Fruit fly (Drosophila melanogaster): ENCODE results near the gene Acp98AB.

Acp98AB gene

dm6 chr3R:27694583-27694982 is at the start of gene Acp98AB:
Gene Acp98AB, plus strand, starts transcription at chr3R:27694883.
- no peak for TF ChIP-seq noc (tag; optimal IDR thresholded peaks at IDR 0.05)

DNA sequence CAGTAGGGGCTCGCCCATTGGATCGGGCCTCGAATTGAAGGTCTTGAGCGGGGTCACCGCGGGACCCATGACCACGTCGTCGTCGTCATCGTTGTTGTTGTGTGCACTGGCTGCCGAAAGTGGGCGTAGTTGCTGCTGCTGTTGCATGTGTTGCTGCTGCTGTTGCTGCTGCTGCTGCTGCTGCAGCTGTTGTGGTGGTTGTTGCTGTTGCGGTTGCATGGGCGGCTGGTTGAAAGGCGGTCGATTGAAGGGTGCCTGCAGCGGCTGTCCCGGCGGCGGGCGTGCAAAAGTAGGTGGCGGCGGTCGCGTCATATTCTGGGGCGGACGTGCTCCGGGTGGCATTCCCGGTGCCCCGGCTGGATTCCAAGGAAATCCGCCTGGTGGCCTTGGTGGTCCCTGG is 46.9 kb upstream of the Acp98AB start:
- TF ChIP-seq noc (tag; optimal IDR thresholded peaks at IDR 0.05): no peak

DNA sequence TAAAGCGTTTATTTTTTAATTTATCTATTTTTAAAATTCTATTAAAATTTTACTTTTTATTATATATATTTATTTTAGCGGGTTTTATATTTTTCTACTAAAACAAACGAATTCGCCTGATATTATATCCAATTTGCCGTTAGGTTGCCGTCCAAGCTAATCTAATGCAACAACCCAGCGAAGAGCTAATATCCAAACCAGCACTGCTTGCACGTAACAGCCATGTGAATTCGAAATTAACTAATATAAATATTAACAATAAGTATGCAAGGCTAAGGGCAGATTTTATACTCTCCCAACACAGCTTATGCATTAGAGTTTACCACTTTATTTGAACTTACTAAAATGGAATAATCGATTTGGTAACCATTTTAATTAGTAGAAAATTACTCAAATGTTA is 43.0 kb upstream of the Acp98AB start:
- no peak for TF ChIP-seq noc (tag; optimal IDR thresholded peaks at IDR 0.05)

DNA sequence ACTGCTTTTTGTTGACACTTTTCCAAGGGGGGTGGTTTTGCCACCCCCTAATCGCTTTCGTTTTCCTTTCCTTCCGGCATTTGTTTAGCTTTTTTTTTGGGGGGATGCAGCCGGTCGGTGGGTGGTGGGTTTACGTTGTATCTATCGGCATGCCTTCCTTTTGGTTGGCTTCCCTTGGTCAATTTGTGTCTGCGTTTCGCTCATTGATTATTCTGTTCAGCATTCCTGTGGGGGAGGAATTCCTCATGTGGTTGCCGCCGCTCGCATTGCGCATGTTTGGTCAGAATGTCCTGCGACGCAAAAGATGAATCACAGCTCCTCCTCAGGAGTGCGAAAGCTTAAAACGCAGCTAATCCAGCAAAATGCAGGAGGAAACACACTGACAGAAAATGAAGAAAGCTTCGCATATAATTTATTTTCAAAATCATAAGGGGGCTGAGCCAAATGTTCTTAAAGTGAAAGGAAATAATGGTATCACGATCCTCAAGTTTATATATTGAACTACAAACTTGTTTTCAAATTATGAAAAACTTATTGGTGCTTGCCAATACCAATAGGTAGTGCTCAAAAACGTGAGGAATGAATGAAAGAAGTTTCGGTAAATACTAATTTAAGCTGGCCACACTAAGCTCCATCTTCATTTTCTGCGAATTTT is 42.4 kb upstream of the Acp98AB start, which contains the start of gene RpS10a:
Gene RpS10a, plus strand, starts transcription at position 605 of the 655 bp plus-strand sequence.
- TF ChIP-seq noc (tag; optimal IDR thresholded peaks at IDR 0.05): no peak

- no peak for TF ChIP-seq noc (tag; optimal IDR thresholded peaks at IDR 0.05)
Observed at dm6 chr3R:27655109-27655508, 39.6 kb upstream of the Acp98AB start.

dm6 chr3R:27656686-27657535 is 37.8 kb upstream of the Acp98AB start, which contains the start of gene tau:
Gene tau, minus strand, starts transcription at chr3R:27656996.
- TF ChIP-seq noc (tag; optimal IDR thresholded peaks at IDR 0.05): no peak

- TF ChIP-seq noc (tag; optimal IDR thresholded peaks at IDR 0.05): no peak
Observed at dm6 chr3R:27660127-27660579, 34.5 kb upstream of the Acp98AB start, which contains the start of gene Mlc1. Gene Mlc1, minus strand, starts transcription at chr3R:27660177.

dm6 chr3R:27661389-27661788 is 33.3 kb upstream of the Acp98AB start:
- TF ChIP-seq noc (tag; optimal IDR thresholded peaks at IDR 0.05): no peak

DNA sequence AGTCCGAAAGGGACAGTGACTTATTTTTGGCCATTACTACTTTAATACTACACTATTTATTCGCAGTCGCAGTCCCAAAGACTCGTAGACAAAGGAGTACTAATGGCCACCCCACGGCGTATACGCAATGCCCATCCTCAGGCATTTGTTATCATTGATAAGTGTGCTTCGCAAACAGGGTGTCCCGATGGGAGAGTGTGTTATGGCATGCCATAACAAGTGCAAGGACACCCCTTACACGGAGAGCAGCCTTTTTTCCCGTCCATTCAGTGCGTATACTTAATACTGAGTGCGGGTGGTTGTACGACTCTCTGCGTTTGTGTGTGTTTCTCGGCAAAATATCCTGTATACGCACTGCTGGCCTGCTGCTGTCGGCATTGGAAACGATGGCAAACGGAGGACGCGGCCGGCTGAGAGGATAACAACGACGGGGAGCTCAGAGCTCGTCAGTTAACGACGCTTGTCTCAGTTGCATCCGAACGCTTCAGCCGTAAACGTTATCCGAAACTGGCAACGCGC is 32.7 kb upstream of the Acp98AB start, which contains the start of gene unc80:
Gene unc80, plus strand, starts transcription at position 469 of the 519 bp plus-strand sequence.
- TF ChIP-seq noc (tag; optimal IDR thresholded peaks at IDR 0.05): no peak

DNA sequence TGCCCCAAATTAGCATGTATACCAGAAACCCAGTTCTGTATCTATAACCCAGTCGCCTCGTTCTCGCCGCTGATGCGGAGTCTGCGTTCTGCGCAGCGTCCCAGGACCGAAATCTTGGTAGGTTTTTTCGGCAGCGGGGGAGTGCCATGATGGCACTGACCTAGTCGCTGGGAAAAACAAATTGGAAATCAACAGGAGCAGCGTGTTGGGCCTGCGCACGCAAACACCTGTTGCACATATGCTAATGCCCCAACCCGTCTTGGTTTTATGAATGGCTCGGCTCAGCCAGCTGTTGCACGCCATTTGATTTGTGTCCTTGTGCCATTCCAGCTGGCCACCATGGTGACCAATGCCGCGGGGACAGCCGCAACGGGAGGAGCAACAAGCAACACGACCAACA is 31.8 kb upstream of the Acp98AB start:
- no peak for TF ChIP-seq noc (tag; optimal IDR thresholded peaks at IDR 0.05)

- no peak for TF ChIP-seq noc (tag; optimal IDR thresholded peaks at IDR 0.05)
Observed at dm6 chr3R:27677174-27677726, 17.4 kb upstream of the Acp98AB start, which contains the start of gene Hsdl2. Gene Hsdl2, plus strand, starts transcription at chr3R:27677522.

- no peak for TF ChIP-seq noc (tag; optimal IDR thresholded peaks at IDR 0.05)
Observed at dm6 chr3R:27679019-27679418, 15.7 kb upstream of the Acp98AB start, which contains the start of gene CG12883. Gene CG12883, plus strand, starts transcription at chr3R:27679291.

DNA sequence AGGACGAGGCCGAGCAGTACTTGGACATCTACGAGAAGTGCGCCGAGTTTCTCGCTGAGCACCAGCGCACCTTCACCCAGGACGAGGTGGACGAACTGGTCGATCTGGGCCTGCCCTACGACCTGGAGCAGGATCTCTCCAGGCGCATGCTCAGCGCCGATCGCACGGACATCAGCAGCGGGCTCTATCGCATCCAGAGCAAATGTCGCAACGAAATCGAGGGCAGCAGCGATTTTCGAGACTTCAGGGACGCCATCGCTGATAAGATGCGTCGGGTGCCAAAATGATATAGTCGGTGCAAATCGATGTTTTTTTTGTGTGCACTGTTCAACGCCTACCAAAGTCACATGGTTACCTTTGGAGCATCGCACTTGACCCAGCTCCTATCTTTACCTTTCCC is 15.0 kb upstream of the Acp98AB start:
- no peak for TF ChIP-seq noc (tag; optimal IDR thresholded peaks at IDR 0.05)

DNA sequence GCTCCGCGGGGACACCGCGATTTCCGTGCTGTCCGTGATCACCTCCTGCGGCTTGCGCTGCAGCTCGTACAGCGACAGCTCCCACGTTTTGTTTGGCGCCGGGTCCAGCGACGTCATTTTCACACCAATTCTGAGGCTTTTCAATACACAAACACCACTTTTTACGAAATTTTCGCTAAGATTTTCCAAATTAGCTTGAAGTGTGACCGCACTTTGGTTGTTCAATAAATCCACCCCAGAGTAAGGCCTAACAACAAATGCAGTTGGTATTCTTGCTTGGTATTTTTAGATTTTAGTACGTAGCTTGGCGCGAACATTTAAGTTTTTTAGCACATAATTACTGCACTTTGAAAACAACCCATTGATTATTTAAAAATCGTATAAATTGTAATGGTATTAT is 12.9 kb upstream of the Acp98AB start, which contains the start of gene Sce:
Gene Sce, minus strand, starts transcription at position 231 of the 400 bp plus-strand sequence.
- no peak for TF ChIP-seq noc (tag; optimal IDR thresholded peaks at IDR 0.05)

dm6 chr3R:27685074-27685473 is 9.6 kb upstream of the Acp98AB start:
- no peak for TF ChIP-seq noc (tag; optimal IDR thresholded peaks at IDR 0.05)

- TF ChIP-seq noc (tag; optimal IDR thresholded peaks at IDR 0.05): no peak
Observed at dm6 chr3R:27685539-27686012, 9.1 kb upstream of the Acp98AB start, which contains the start of gene CG12880. Gene CG12880, plus strand, starts transcription at chr3R:27685962.
